Worm (Caenorhabditis elegans) whole organism, mixed stage, embryonic: ENCODE results near the gene Y39G8B.5.

Experiments used
- ces-1 ChIP-seq: fragments of 150-350 bp; optimal IDR thresholded peaks from 2 replicates; lab custom pipeline; 2014; ENCODE audit warnings: missing biosample characterization, missing genetic modification reagents, missing genetic modification characterization
- elt-3 ChIP-seq: fragments of 150-350 bp; optimal IDR thresholded peaks from 2 replicates; lab custom pipeline; 2014; ENCODE audit warnings: missing biosample characterization, missing genetic modification characterization

DNA sequence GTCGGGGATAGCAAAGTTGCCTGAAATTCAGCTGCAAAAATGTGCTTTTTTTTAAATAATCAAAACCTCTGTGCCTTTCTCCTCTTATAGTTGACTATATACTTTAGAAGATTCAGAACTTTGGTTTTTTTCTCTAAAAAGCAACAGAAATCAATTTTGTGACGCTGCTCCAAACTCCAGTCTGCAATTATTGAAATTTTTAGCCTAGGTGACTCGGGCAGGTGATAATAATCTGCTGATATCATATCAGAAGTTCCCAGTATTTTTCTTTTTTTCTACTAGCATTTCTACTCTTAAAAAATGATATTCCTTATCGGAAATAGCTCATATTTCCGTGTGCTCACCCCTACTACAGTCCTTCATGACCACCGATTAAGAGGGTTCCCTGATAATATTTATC lies 42.4 kb downstream of the Y39G8B.5 start, which contains the start of gene sre-44:
- no peak for TF ChIP-seq elt-3
- no peak for TF ChIP-seq ces-1 (GFP tag; lab: Kevin White, UChicago)
